Fruit fly (Drosophila melanogaster) whole organism, embryonic: Measurements from ENCODE around the gene CG31294.
A peak's percentile ranks its signal among the peaks of the same experiment; 100 is the strongest.

ENCODE experiments used
- C15 ChIP-seq: fragments of 200-800 bp; sonication (Bioruptor generic); IDR thresholded peaks from 3 replicates; pipeline ENCODE4 v1.3.6; 2022; ENCODE audit warnings: missing biosample characterization, missing genetic modification characterization
- CG12104 ChIP-seq: fragments of 200-800 bp; sonication (Bioruptor generic); optimal IDR thresholded peaks from 3 replicates; lab custom pipeline; 2016; ENCODE audit warnings: missing biosample characterization, missing genetic modification characterization
- CG12391 ChIP-seq: fragments of 200-800 bp; sonication (Bioruptor generic); optimal IDR thresholded peaks from 3 replicates; lab custom pipeline; 2018; ENCODE audit warnings: missing biosample characterization, mild to moderate bottlenecking, missing genetic modification characterization, moderate library complexity
- CG13123 ChIP-seq: fragments of 200-800 bp; sonication (Bioruptor generic); optimal IDR thresholded peaks from 2 replicates; lab custom pipeline; 2016; ENCODE audit warnings: missing biosample characterization, missing genetic modification characterization
- CG14014 ChIP-seq: fragments of 200-800 bp; sonication (Bioruptor generic); IDR thresholded peaks from 2 replicates; pipeline ENCODE4 v1.3.6; 2022; ENCODE audit warnings: missing biosample characterization, missing genetic modification characterization
- CG15073 ChIP-seq: fragments of 200-800 bp; sonication (Bioruptor generic); optimal IDR thresholded peaks from 2 replicates; lab custom pipeline; 2016; ENCODE audit warnings: missing biosample characterization, missing genetic modification characterization
- CG15479 ChIP-seq: fragments of 200-800 bp; sonication (Bioruptor generic); optimal IDR thresholded peaks from 3 replicates; lab custom pipeline; 2019; ENCODE audit warnings: missing biosample characterization, mild to moderate bottlenecking, missing genetic modification characterization, moderate library complexity
- CG15514 ChIP-seq: fragments of 200-800 bp; sonication (Bioruptor generic); optimal IDR thresholded peaks from 3 replicates; lab custom pipeline; 2017; ENCODE audit warnings: missing biosample characterization, missing genetic modification characterization, mild to moderate bottlenecking, moderate library complexity, missing genetic modification reagents
- CG17186 ChIP-seq: fragments of 200-800 bp; sonication (Bioruptor generic); optimal IDR thresholded peaks from 3 replicates; lab custom pipeline; 2017; ENCODE audit warnings: missing biosample characterization, missing genetic modification reagents, missing genetic modification characterization
- CG17612 ChIP-seq: fragments of 200-800 bp; sonication (Bioruptor generic); IDR thresholded peaks from 2 replicates; pipeline ENCODE4 v1.3.6; 2022; ENCODE audit warnings: missing biosample characterization, missing genetic modification characterization
- CG18476 ChIP-seq: fragments of 200-800 bp; sonication (Bioruptor generic); optimal IDR thresholded peaks from 2 replicates; lab custom pipeline; 2016; ENCODE audit warnings: missing biosample characterization, mild to moderate bottlenecking, missing genetic modification characterization
- CG2199 ChIP-seq: fragments of 200-800 bp; sonication (Bioruptor generic); IDR thresholded peaks from 3 replicates; pipeline ENCODE4 v1.3.6; 2022; ENCODE audit warnings: missing biosample characterization, missing genetic modification characterization
- CG30403 ChIP-seq: fragments of 200-800 bp; sonication (Bioruptor generic); optimal IDR thresholded peaks from 3 replicates; lab custom pipeline; 2016; ENCODE audit warnings: missing biosample characterization, missing genetic modification characterization
- CG31365 ChIP-seq: fragments of 200-800 bp; sonication (Bioruptor generic); optimal IDR thresholded peaks from 2 replicates; lab custom pipeline; 2018; ENCODE audit warnings: missing biosample characterization, mild to moderate bottlenecking, missing genetic modification characterization
- CG6791 ChIP-seq: fragments of 200-800 bp; sonication (Bioruptor generic); IDR thresholded peaks from 3 replicates; pipeline ENCODE4 v1.3.6; 2022; ENCODE audit warnings: missing biosample characterization, missing genetic modification characterization; ENCODE audit not compliant: partially characterized antibody
- CG6813 ChIP-seq: fragments of 200-800 bp; sonication (Bioruptor generic); optimal IDR thresholded peaks from 2 replicates; lab custom pipeline; 2017; ENCODE audit warnings: missing biosample characterization, missing genetic modification characterization, mild to moderate bottlenecking, moderate library complexity, missing genetic modification reagents
- CG8388 ChIP-seq: fragments of 200-800 bp; sonication (Bioruptor generic); optimal IDR thresholded peaks from 2 replicates; lab custom pipeline; 2019; ENCODE audit warnings: missing biosample characterization, mild to moderate bottlenecking, missing genetic modification characterization, moderate library complexity
- HLH54F ChIP-seq: fragments of 200-800 bp; sonication (Bioruptor generic); optimal IDR thresholded peaks from 3 replicates; lab custom pipeline; 2016; ENCODE audit warnings: missing biosample characterization, missing genetic modification characterization
- Lhr ChIP-seq: fragments of 200-800 bp; sonication (Bioruptor generic); optimal IDR thresholded peaks from 3 replicates; lab custom pipeline; 2017; ENCODE audit warnings: mild to moderate bottlenecking, missing biosample characterization, missing genetic modification reagents, missing genetic modification characterization
- Lim3 ChIP-seq: fragments of 200-800 bp; sonication (Bioruptor generic); IDR thresholded peaks from 2 replicates; pipeline ENCODE4 v1.3.6; 2022; ENCODE audit warnings: missing biosample characterization, missing genetic modification characterization
- NfI ChIP-seq: fragments of 200-800 bp; sonication (Bioruptor generic); optimal IDR thresholded peaks from 3 replicates; lab custom pipeline; 2018; ENCODE audit warnings: missing biosample characterization, mild to moderate bottlenecking, missing genetic modification characterization, moderate library complexity
- al ChIP-seq: fragments of 200-800 bp; sonication (Bioruptor generic); IDR thresholded peaks from 2 replicates; pipeline ENCODE4 v1.3.6; 2022; ENCODE audit warnings: missing biosample characterization, missing genetic modification characterization
- amos ChIP-seq: fragments of 200-800 bp; sonication (Bioruptor generic); IDR thresholded peaks from 2 replicates; pipeline ENCODE4 v1.3.6; 2022; ENCODE audit warnings: missing biosample characterization, missing genetic modification characterization; ENCODE audit not compliant: partially characterized antibody
- bbx ChIP-seq: fragments of 200-800 bp; sonication (Bioruptor generic); IDR thresholded peaks from 2 replicates; pipeline ENCODE4 v1.3.6; 2022; ENCODE audit warnings: missing biosample characterization, missing genetic modification characterization; ENCODE audit not compliant: partially characterized antibody
- cad ChIP-seq: fragments of >200 bp; optimal IDR thresholded peaks from 2 replicates; lab custom pipeline; 2017; ENCODE audit warnings: missing biosample characterization, missing genetic modification characterization
- cas ChIP-seq: fragments of 200-800 bp; sonication (Bioruptor generic); IDR thresholded peaks from 2 replicates; pipeline ENCODE4 v1.3.6; 2022; ENCODE audit warnings: missing biosample characterization, missing genetic modification characterization
- chm ChIP-seq: fragments of 200-800 bp; sonication (Bioruptor generic); IDR thresholded peaks from 2 replicates; pipeline ENCODE4 v1.3.6; 2022; ENCODE audit warnings: missing biosample characterization, missing genetic modification characterization
- dpn ChIP-seq, 2 experiments: fragments of 200-800 bp; sonication (Bioruptor generic); optimal IDR thresholded peaks; 3 replicates each; lab custom pipeline; 2016; ENCODE audit warnings: missing biosample characterization in 2 of 2, missing genetic modification characterization in 2 of 2
- fd102C ChIP-seq: fragments of 200-800 bp; sonication (Bioruptor generic); optimal IDR thresholded peaks from 2 replicates; lab custom pipeline; 2018; ENCODE audit warnings: missing biosample characterization, mild to moderate bottlenecking, missing genetic modification characterization, moderate library complexity
- gcm ChIP-seq: fragments of 200-800 bp; sonication (Bioruptor generic); optimal IDR thresholded peaks from 2 replicates; lab custom pipeline; 2019; ENCODE audit warnings: missing biosample characterization, mild to moderate bottlenecking, missing genetic modification characterization, moderate library complexity
- gcm2 ChIP-seq: fragments of 200-800 bp; sonication (Bioruptor generic); optimal IDR thresholded peaks from 2 replicates; lab custom pipeline; 2016; ENCODE audit warnings: missing biosample characterization, missing genetic modification characterization
- grn ChIP-seq: fragments of 200-800 bp; sonication (Bioruptor generic); optimal IDR thresholded peaks from 3 replicates; lab custom pipeline; 2017; ENCODE audit warnings: missing biosample characterization, missing genetic modification characterization
- insv ChIP-seq, 2 experiments: fragments of 200-800 bp; sonication (Bioruptor generic); optimal IDR thresholded peaks; 3 replicates each; lab custom pipeline; 2016 to 2018; ENCODE audit warnings: missing biosample characterization in 2 of 2, missing genetic modification characterization in 2 of 2
- klu ChIP-seq: fragments of 200-800 bp; sonication (Bioruptor generic); IDR thresholded peaks from 2 replicates; pipeline ENCODE4 v1.3.6; 2022; ENCODE audit warnings: missing biosample characterization, missing genetic modification characterization
- kni ChIP-seq: fragments of 200-800 bp; sonication (Bioruptor generic); optimal IDR thresholded peaks from 3 replicates; lab custom pipeline; 2017; ENCODE audit warnings: mild to moderate bottlenecking, missing biosample characterization, missing genetic modification reagents, missing genetic modification characterization
- otp ChIP-seq: fragments of 200-800 bp; sonication (Bioruptor generic); IDR thresholded peaks from 3 replicates; pipeline ENCODE4, ENCODE4 v1.3.6; 2022; ENCODE audit warnings: missing biosample characterization, missing genetic modification characterization
- p53 ChIP-seq: fragments of 200-800 bp; sonication (Bioruptor generic); optimal IDR thresholded peaks from 2 replicates; lab custom pipeline; 2016; ENCODE audit warnings: missing biosample characterization, missing genetic modification characterization
- pros ChIP-seq: fragments of 200-800 bp; sonication (Bioruptor generic); optimal IDR thresholded peaks from 3 replicates; lab custom pipeline; 2019; ENCODE audit warnings: missing biosample characterization, mild to moderate bottlenecking, missing genetic modification characterization, moderate library complexity
- pum ChIP-seq: fragments of 200-800 bp; sonication (Bioruptor generic); optimal IDR thresholded peaks from 2 replicates; lab custom pipeline; 2016; ENCODE audit warnings: missing biosample characterization, missing genetic modification characterization
- repo ChIP-seq: fragments of 200-800 bp; sonication (Bioruptor generic); optimal IDR thresholded peaks from 2 replicates; lab custom pipeline; 2016; ENCODE audit warnings: missing biosample characterization, missing genetic modification characterization
- sens ChIP-seq: fragments of 200-800 bp; sonication (Bioruptor generic); peaks from one replicate; lab custom pipeline; 2016; ENCODE audit warnings: missing biosample characterization, missing genetic modification characterization
- sqz ChIP-seq: fragments of 200-800 bp; sonication (Bioruptor generic); optimal IDR thresholded peaks from 3 replicates; lab custom pipeline; 2018; ENCODE audit warnings: missing biosample characterization, mild to moderate bottlenecking, missing genetic modification characterization
- sug ChIP-seq: fragments of 200-800 bp; optimal IDR thresholded peaks from 2 replicates; lab custom pipeline; 2019; ENCODE audit warnings: missing biosample characterization, mild to moderate bottlenecking, missing genetic modification characterization, moderate library complexity
- twi ChIP-seq: fragments of 200-800 bp; optimal IDR thresholded peaks from 2 replicates; lab custom pipeline; 2019; ENCODE audit warnings: missing biosample characterization, mild to moderate bottlenecking, missing genetic modification characterization, moderate library complexity
- unc-4 ChIP-seq: fragments of 200-800 bp; sonication (Bioruptor generic); IDR thresholded peaks from 2 replicates; pipeline ENCODE4 v1.3.6; 2022; ENCODE audit warnings: missing biosample characterization, missing genetic modification characterization; ENCODE audit not compliant: partially characterized antibody
- vnd ChIP-seq: fragments of 200-800 bp; sonication (Bioruptor generic); IDR thresholded peaks from 3 replicates; pipeline ENCODE4 v1.3.6; 2022; ENCODE audit warnings: missing biosample characterization, missing genetic modification characterization; ENCODE audit not compliant: partially characterized antibody
- wor ChIP-seq: fragments of 200-800 bp; sonication (Bioruptor generic); IDR thresholded peaks from 2 replicates; pipeline ENCODE4 v1.3.6; 2022; ENCODE audit warnings: missing biosample characterization, missing genetic modification characterization
- zen ChIP-seq: fragments of 200-800 bp; sonication (Bioruptor generic); optimal IDR thresholded peaks from 3 replicates; lab custom pipeline; 2018; ENCODE audit warnings: missing biosample characterization, mild to moderate bottlenecking, missing genetic modification characterization, moderate library complexity

CG31294 gene

DNA sequence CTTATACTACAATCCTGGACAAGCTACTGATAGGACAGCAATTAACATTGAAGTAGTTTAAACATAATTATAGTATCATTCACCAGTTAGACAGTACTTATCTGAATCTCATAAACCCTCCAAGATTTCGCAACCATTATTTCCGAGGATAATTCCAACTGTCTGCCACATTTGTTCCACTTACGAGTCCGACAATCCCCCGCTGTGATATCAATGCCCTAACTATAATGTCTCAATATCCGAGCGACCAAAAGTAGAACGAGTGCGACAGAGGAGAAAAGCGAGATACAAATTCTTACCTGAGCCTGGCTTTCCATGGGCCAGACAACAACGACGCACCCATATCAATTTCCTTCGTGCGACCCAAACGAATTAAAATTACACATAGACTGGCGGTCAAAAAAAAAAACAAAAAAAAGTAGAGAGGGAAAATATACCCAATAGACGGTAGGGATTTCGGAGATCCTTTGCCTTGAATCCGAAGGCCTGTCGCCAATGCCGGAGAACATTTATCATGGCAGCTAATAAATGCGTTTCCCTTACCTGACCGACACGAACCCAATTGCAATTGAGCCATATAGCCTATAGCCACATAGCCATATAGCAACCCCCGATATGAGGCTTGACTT, 47.4 kb downstream of the CG31294 start:
- TF ChIP-seq CG12391 (no peak), CG15479 (GFP tag; lab: Kevin White, UChicago) (peak; percentile 80), CG6791 (GFP tag; lab: Robert Waterston, UW) (0 out of 3 replicates have a peak, but pooled peaks have one; percentile 34), CG2199 (GFP tag; lab: Robert Waterston, UW) (peak; percentile 77; the same call in 1 of the 3 replicates), insv (GFP tag; optimal IDR thresholded peaks at IDR 0.05; lab: Kevin White, UChicago) (peak in 1 of 2 experiments; percentile 83), sqz (GFP tag; lab: Kevin White, UChicago) (peak; percentile 72), dpn (GFP tag; optimal IDR thresholded peaks at IDR 0.05; lab: Kevin White, UChicago) (no peak), pros (GFP tag; lab: Kevin White, UChicago) (peak; percentile 67), chm (GFP tag; lab: Robert Waterston, UW) (peak; percentile 22; the same call in 1 of the 2 replicates), CG15514 (GFP tag; lab: Kevin White, UChicago) (no peak), sens (GFP tag; lab: Kevin White, UChicago) (peak; percentile 51), bbx (GFP tag; lab: Robert Waterston, UW) (no peak), HLH54F (GFP tag; lab: Kevin White, UChicago) (no peak), zen (peak; percentile 96), amos (GFP tag; lab: Robert Waterston, UW) (no peak), twi (tag; lab: Kevin White, UChicago) (peak; percentile 14), cad (GFP tag; lab: Kevin White, UChicago) (peak; percentile 14), kni (GFP tag; lab: Kevin White, UChicago) (peak; percentile 80)

DNA sequence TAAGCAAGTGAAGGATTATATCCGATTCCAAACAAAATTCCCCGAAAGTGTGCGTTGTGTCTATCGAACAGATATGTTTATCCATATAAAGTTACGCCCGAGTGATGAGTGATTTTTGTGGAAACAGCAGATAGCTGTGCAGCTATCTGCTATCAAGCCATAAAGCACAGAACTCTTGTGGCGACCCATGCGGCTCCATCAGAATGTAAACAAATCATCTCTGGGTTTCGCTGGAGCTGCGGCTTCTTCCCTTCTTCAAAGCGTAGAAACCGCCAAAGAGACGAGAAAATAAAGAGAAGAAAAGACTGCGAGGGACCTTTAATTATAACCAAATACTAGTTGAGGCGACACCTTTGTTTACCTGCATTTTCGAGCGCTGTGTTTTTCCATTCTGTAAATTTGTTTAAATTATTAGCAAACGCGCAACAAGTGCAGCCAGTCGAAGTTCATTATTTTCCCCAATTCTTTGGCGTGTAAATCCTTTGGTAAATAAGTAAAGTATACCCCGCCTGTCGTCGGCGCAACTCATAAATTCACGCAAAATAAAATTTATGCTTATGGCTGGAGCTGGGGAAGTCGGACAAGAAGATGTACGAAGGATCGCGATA, 49.4 kb downstream of the CG31294 start:
- TF ChIP-seq CG17186 (no peak), CG12104 (GFP tag; lab: Kevin White, UChicago) (no peak), CG31365 (tag; lab: Kevin White, UChicago) (no peak), pum (no peak), CG6813 (GFP tag; lab: Kevin White, UChicago) (no peak), CG14014 (GFP tag; lab: Robert Waterston, UW) (no peak), sug (tag; lab: Kevin White, UChicago) (no peak), NfI (GFP tag; lab: Kevin White, UChicago) (no peak), gcm2 (GFP tag; lab: Kevin White, UChicago) (no peak), grn (GFP tag; lab: Kevin White, UChicago) (no peak), gcm (GFP tag; lab: Kevin White, UChicago) (no peak), Lhr (GFP tag; lab: Kevin White, UChicago) (no peak), vnd (GFP tag; lab: Robert Waterston, UW) (no peak), al (GFP tag; lab: Robert Waterston, UW) (no peak), CG17612 (no peak), fd102C (GFP tag; lab: Kevin White, UChicago) (no peak), C15 (GFP tag; lab: Robert Waterston, UW) (no peak), Lim3 (GFP tag; lab: Robert Waterston, UW) (no peak), repo (GFP tag; lab: Kevin White, UChicago) (no peak), p53 (no peak), CG18476 (GFP tag; lab: Kevin White, UChicago) (peak; percentile 86), wor (GFP tag; lab: Robert Waterston, UW) (no peak), CG8388 (GFP tag; lab: Kevin White, UChicago) (no peak), CG13123 (GFP tag; lab: Kevin White, UChicago) (no peak), otp (GFP tag; lab: Robert Waterston, UW) (no peak), CG15073 (GFP tag; lab: Kevin White, UChicago) (no peak), cas (GFP tag; lab: Robert Waterston, UW) (no peak), klu (GFP tag; lab: Robert Waterston, UW) (no peak), unc-4 (GFP tag; lab: Robert Waterston, UW) (no peak), CG30403 (GFP tag; lab: Kevin White, UChicago) (no peak)
